Worm (Caenorhabditis elegans) whole organism, late embryonic: ENCODE measurements around the gene W02B12.12.
"Not testable (repeated sequence)": the region's sequence is repeated elsewhere in the genome, so short reads cannot be mapped to it uniquely, and the experiment has no call there.

ENCODE experiments used
- ceh-19 ChIP-seq: fragments of 200-800 bp; sonication (Bioruptor generic); optimal IDR thresholded peaks from 2 replicates; lab custom pipeline; 2018; ENCODE audit warnings: mild to moderate bottlenecking, missing genetic modification characterization, missing compliant biosample characterization
- nfya-1 ChIP-seq: sonication (generic microtip); optimal IDR thresholded peaks from 2 replicates; lab custom pipeline; 2017; ENCODE audit warnings: missing genetic modification characterization, mild to moderate bottlenecking, missing compliant biosample characterization, antibody characterized with exemption, moderate library complexity
- pag-3 ChIP-seq: sonication (generic microtip); optimal IDR thresholded peaks from 2 replicates; lab custom pipeline; 2016; ENCODE audit warnings: missing compliant biosample characterization, missing genetic modification characterization, borderline replicate concordance

DNA sequence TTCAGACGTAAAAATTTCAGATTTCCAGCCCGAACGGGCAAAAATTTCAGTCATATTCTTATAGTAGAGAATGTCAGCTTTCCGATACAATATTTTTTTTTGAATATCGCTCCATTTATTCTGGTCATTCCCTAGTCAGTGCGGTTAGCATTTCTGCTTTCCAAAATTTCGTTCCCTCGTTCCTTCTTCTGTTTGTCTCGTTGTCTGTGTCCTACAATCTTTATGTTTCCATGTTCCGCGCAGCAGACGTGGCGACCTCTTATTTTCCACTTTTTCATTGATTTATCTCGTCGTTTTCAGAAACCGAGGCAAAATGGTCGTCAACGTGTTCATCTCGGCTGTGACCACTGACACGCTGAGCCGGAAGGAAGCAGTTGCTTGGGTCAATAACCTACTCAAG lies 36.6 kb downstream of the W02B12.12 start, which contains the start of gene ebp-2:
- not testable (repeated sequence) for TF ChIP-seq ceh-19 (GFP tag; lab: Kevin White, UChicago); nfya-1; pag-3 (tag; lab: Kevin White, UChicago)
